Fruit fly (Drosophila melanogaster) whole organism, embryonic: ENCODE measurements around the gene ftz-f1.
A peak's percentile ranks its signal among the peaks of the same experiment; 100 is the strongest.

Experiments used
- B-H2 ChIP-seq: fragments of 200-800 bp; sonication (Bioruptor generic); optimal IDR thresholded peaks from 2 replicates; lab custom pipeline; 2018; ENCODE audit warnings: missing biosample characterization, mild to moderate bottlenecking, missing genetic modification characterization
- CG10267 ChIP-seq: fragments of 200-800 bp; sonication (Bioruptor generic); optimal IDR thresholded peaks from 2 replicates; lab custom pipeline; 2018; ENCODE audit warnings: missing biosample characterization, mild to moderate bottlenecking, missing genetic modification characterization, moderate library complexity
- CG14014 ChIP-seq: fragments of 200-800 bp; sonication (Bioruptor generic); IDR thresholded peaks from 2 replicates; pipeline ENCODE4 v1.3.6; 2022; ENCODE audit warnings: missing biosample characterization, missing genetic modification characterization
- CG15601 ChIP-seq: fragments of 200-800 bp; sonication (Bioruptor generic); optimal IDR thresholded peaks from 3 replicates; lab custom pipeline; 2019; ENCODE audit warnings: missing biosample characterization, mild to moderate bottlenecking, missing genetic modification characterization, moderate library complexity
- CG15696 ChIP-seq: fragments of 200-800 bp; sonication (Bioruptor generic); optimal IDR thresholded peaks from 2 replicates; lab custom pipeline; 2019; ENCODE audit warnings: missing biosample characterization, mild to moderate bottlenecking, missing genetic modification characterization, moderate library complexity
- CG3065 ChIP-seq: fragments of 200-800 bp; sonication (Bioruptor generic); optimal IDR thresholded peaks from 2 replicates; lab custom pipeline; 2016; ENCODE audit warnings: missing biosample characterization, missing genetic modification characterization
- CG31441 ChIP-seq: fragments of 200-800 bp; sonication (Bioruptor generic); IDR thresholded peaks from 2 replicates; pipeline ENCODE4 v1.3.6; 2022; ENCODE audit warnings: missing biosample characterization, missing genetic modification characterization
- CG32767 ChIP-seq: fragments of 200-800 bp; sonication (Bioruptor generic); IDR thresholded peaks from 2 replicates; pipeline ENCODE4 v1.3.6; 2022; ENCODE audit warnings: missing biosample characterization, missing genetic modification characterization
- CG34422 ChIP-seq: fragments of 200-800 bp; sonication (Bioruptor generic); IDR thresholded peaks from 3 replicates; pipeline ENCODE4 v1.3.6; 2022; ENCODE audit warnings: missing biosample characterization, missing genetic modification characterization
- CG4707 ChIP-seq: fragments of 200-800 bp; sonication (Bioruptor generic); optimal IDR thresholded peaks from 2 replicates; lab custom pipeline; 2018; ENCODE audit warnings: missing biosample characterization, mild to moderate bottlenecking, missing genetic modification characterization, moderate library complexity
- CG7357 ChIP-seq: fragments of 200-800 bp; sonication (Bioruptor generic); IDR thresholded peaks from 3 replicates; pipeline ENCODE4 v1.3.6; 2022; ENCODE audit warnings: missing biosample characterization, missing genetic modification characterization
- CG8359 ChIP-seq: fragments of 200-800 bp; sonication (Bioruptor generic); optimal IDR thresholded peaks from 2 replicates; lab custom pipeline; 2017; ENCODE audit warnings: missing biosample characterization, mild to moderate bottlenecking, missing genetic modification characterization, borderline replicate concordance
- CG8765 ChIP-seq: fragments of 200-800 bp; sonication (Bioruptor generic); IDR thresholded peaks from 2 replicates; pipeline ENCODE4 v1.3.6; 2022; ENCODE audit warnings: missing biosample characterization, missing genetic modification characterization
- CG8944 ChIP-seq: fragments of 200-800 bp; sonication (Bioruptor generic); optimal IDR thresholded peaks from 3 replicates; lab custom pipeline; 2016; ENCODE audit warnings: missing biosample characterization, missing genetic modification characterization
- CG9876 ChIP-seq: fragments of 200-800 bp; sonication (Bioruptor generic); optimal IDR thresholded peaks from 2 replicates; lab custom pipeline; 2016; ENCODE audit warnings: missing biosample characterization, missing genetic modification characterization
- D19A ChIP-seq: fragments of 200-800 bp; optimal IDR thresholded peaks from 3 replicates; lab custom pipeline; 2019; ENCODE audit warnings: missing biosample characterization, mild to moderate bottlenecking, missing genetic modification characterization, moderate library complexity
- Dbx ChIP-seq: fragments of 200-800 bp; sonication (Bioruptor generic); IDR thresholded peaks from 3 replicates; pipeline ENCODE4 v1.3.6; 2022; ENCODE audit warnings: missing biosample characterization, missing genetic modification characterization
- Dref ChIP-seq: fragments of 200-800 bp; sonication (Bioruptor generic); IDR thresholded peaks from 2 replicates; pipeline ENCODE4 v1.3.6; 2022; ENCODE audit warnings: missing biosample characterization, missing genetic modification characterization
- E2f2 ChIP-seq: fragments of 200-800 bp; sonication (Bioruptor generic); IDR thresholded peaks from 2 replicates; pipeline ENCODE4 v1.3.6; 2022; ENCODE audit warnings: missing biosample characterization, missing genetic modification characterization
- Ets65A ChIP-seq: fragments of 200-800 bp; sonication (Bioruptor generic); peaks from one replicate; lab custom pipeline; 2016; ENCODE audit warnings: missing biosample characterization, missing genetic modification characterization
- Fer1 ChIP-seq: fragments of 200-800 bp; sonication (Bioruptor generic); optimal IDR thresholded peaks from 2 replicates; lab custom pipeline; 2017; ENCODE audit warnings: missing biosample characterization, mild to moderate bottlenecking, missing genetic modification characterization
- MBD-R2 ChIP-seq: fragments of 200-800 bp; sonication (Bioruptor generic); IDR thresholded peaks from 2 replicates; pipeline ENCODE4 v1.3.6; 2022; ENCODE audit warnings: missing biosample characterization, missing genetic modification characterization
- MTF-1 ChIP-seq: fragments of 200-800 bp; sonication (Bioruptor generic); optimal IDR thresholded peaks from 2 replicates; lab custom pipeline; 2018; ENCODE audit warnings: missing biosample characterization, mild to moderate bottlenecking, missing genetic modification characterization, borderline replicate concordance
- Mes4 ChIP-seq: fragments of 200-800 bp; sonication (Bioruptor generic); optimal IDR thresholded peaks from 2 replicates; lab custom pipeline; 2016; ENCODE audit warnings: missing biosample characterization, missing genetic modification characterization
- Mrtf ChIP-seq: fragments of 200-800 bp; sonication (Bioruptor generic); IDR thresholded peaks from 3 replicates; pipeline ENCODE4 v1.3.6; 2022; ENCODE audit warnings: missing biosample characterization, missing genetic modification characterization
- Nf-YA ChIP-seq: fragments of 200-800 bp; sonication (Bioruptor generic); IDR thresholded peaks from 2 replicates; pipeline ENCODE4 v1.3.6; 2022; ENCODE audit warnings: missing biosample characterization, missing genetic modification characterization
- Oli ChIP-seq: fragments of 200-800 bp; sonication (Bioruptor generic); optimal IDR thresholded peaks from 2 replicates; lab custom pipeline; 2018; ENCODE audit warnings: missing biosample characterization, mild to moderate bottlenecking, missing genetic modification characterization, moderate library complexity
- Scr ChIP-seq: fragments of 200-800 bp; sonication (Bioruptor generic); IDR thresholded peaks from 2 replicates; pipeline ENCODE4 v1.3.6; 2022; ENCODE audit warnings: missing biosample characterization, missing genetic modification characterization; ENCODE audit not compliant: partially characterized antibody
- Sry-β ChIP-seq: fragments of 200-800 bp; sonication (Bioruptor generic); optimal IDR thresholded peaks from 2 replicates; lab custom pipeline; 2018; ENCODE audit warnings: missing biosample characterization, mild to moderate bottlenecking, missing genetic modification characterization, moderate library complexity
- Sry-δ ChIP-seq: fragments of 200-800 bp; sonication (Bioruptor generic); optimal IDR thresholded peaks from 2 replicates; lab custom pipeline; 2016; ENCODE audit warnings: missing biosample characterization, missing genetic modification characterization
- Ssrp ChIP-seq: fragments of 200-800 bp; sonication (Bioruptor generic); optimal IDR thresholded peaks from 2 replicates; lab custom pipeline; 2018; ENCODE audit warnings: missing biosample characterization, mild to moderate bottlenecking, missing genetic modification characterization, moderate library complexity
- Trl ChIP-seq, 3 experiments: fragments of >200 bp in 2 of 3; fragments of 200-800 bp in 1 of 3; sonication (Bioruptor generic) in 1 of 3; optimal IDR thresholded peaks; 2 replicates in 1 of 3; 3 replicates in 2 of 3; lab custom pipeline; 2016 to 2017; ENCODE audit warnings: missing biosample characterization in 1 of 3, missing genetic modification characterization in 1 of 3
- Usf ChIP-seq: fragments of 200-800 bp; sonication (Bioruptor generic); optimal IDR thresholded peaks from 2 replicates; lab custom pipeline; 2017; ENCODE audit warnings: missing genotype, missing biosample characterization, missing genetic modification characterization
- ac ChIP-seq: fragments of 200-800 bp; sonication (Bioruptor generic); optimal IDR thresholded peaks from 3 replicates; lab custom pipeline; 2017; ENCODE audit warnings: missing biosample characterization, mild to moderate bottlenecking, missing genetic modification characterization
- al ChIP-seq: fragments of 200-800 bp; sonication (Bioruptor generic); IDR thresholded peaks from 2 replicates; pipeline ENCODE4 v1.3.6; 2022; ENCODE audit warnings: missing biosample characterization, missing genetic modification characterization
- ara ChIP-seq: fragments of 200-800 bp; sonication (Bioruptor generic); IDR thresholded peaks from 2 replicates; pipeline ENCODE4 v1.3.6; 2022; ENCODE audit warnings: missing biosample characterization, missing genetic modification characterization
- cad ChIP-seq: fragments of >200 bp; optimal IDR thresholded peaks from 2 replicates; lab custom pipeline; 2017; ENCODE audit warnings: missing biosample characterization, missing genetic modification characterization
- crc ChIP-seq: fragments of 200-800 bp; sonication (Bioruptor generic); optimal IDR thresholded peaks from 2 replicates; lab custom pipeline; 2016; ENCODE audit warnings: missing biosample characterization, missing genetic modification characterization
- dan ChIP-seq: fragments of 200-800 bp; sonication (Bioruptor generic); IDR thresholded peaks from 2 replicates; pipeline ENCODE4 v1.3.6; 2022; ENCODE audit warnings: missing biosample characterization, missing genetic modification characterization
- dmrt11E ChIP-seq: fragments of 200-800 bp; sonication (Bioruptor generic); optimal IDR thresholded peaks from 3 replicates; lab custom pipeline; 2018; ENCODE audit warnings: missing biosample characterization, mild to moderate bottlenecking, missing genetic modification characterization, moderate library complexity
- h ChIP-seq: fragments of >200 bp; optimal IDR thresholded peaks from 2 replicates; lab custom pipeline; 2017
- kni ChIP-seq: fragments of 200-800 bp; sonication (Bioruptor generic); optimal IDR thresholded peaks from 3 replicates; lab custom pipeline; 2017; ENCODE audit warnings: mild to moderate bottlenecking, missing biosample characterization, missing genetic modification reagents, missing genetic modification characterization
- mld ChIP-seq: fragments of 200-800 bp; sonication (Bioruptor generic); IDR thresholded peaks from 3 replicates; pipeline ENCODE4 v1.3.6; 2022; ENCODE audit warnings: missing biosample characterization, missing genetic modification characterization; ENCODE audit not compliant: partially characterized antibody
- nerfin-1 ChIP-seq: fragments of 200-800 bp; sonication (Bioruptor generic); optimal IDR thresholded peaks from 3 replicates; lab custom pipeline; 2019; ENCODE audit warnings: missing biosample characterization, mild to moderate bottlenecking, missing genetic modification characterization, moderate library complexity
- pho ChIP-seq: fragments of 200-800 bp; sonication (Bioruptor generic); optimal IDR thresholded peaks from 2 replicates; lab custom pipeline; 2016; ENCODE audit warnings: missing biosample characterization, missing genetic modification characterization
- sug ChIP-seq: fragments of 200-800 bp; optimal IDR thresholded peaks from 2 replicates; lab custom pipeline; 2019; ENCODE audit warnings: missing biosample characterization, mild to moderate bottlenecking, missing genetic modification characterization, moderate library complexity
- tin ChIP-seq: fragments of 200-800 bp; sonication (Bioruptor generic); optimal IDR thresholded peaks from 3 replicates; lab custom pipeline; 2016; ENCODE audit warnings: missing biosample characterization, missing genetic modification characterization
- trh ChIP-seq: fragments of 200-800 bp; sonication (Bioruptor generic); optimal IDR thresholded peaks from 2 replicates; lab custom pipeline; 2016; ENCODE audit warnings: missing biosample characterization, missing genetic modification characterization
- tx ChIP-seq: fragments of 200-800 bp; sonication (Bioruptor generic); optimal IDR thresholded peaks from 2 replicates; lab custom pipeline; 2016; ENCODE audit warnings: missing biosample characterization, missing genetic modification characterization

ftz-f1 gene

DNA sequence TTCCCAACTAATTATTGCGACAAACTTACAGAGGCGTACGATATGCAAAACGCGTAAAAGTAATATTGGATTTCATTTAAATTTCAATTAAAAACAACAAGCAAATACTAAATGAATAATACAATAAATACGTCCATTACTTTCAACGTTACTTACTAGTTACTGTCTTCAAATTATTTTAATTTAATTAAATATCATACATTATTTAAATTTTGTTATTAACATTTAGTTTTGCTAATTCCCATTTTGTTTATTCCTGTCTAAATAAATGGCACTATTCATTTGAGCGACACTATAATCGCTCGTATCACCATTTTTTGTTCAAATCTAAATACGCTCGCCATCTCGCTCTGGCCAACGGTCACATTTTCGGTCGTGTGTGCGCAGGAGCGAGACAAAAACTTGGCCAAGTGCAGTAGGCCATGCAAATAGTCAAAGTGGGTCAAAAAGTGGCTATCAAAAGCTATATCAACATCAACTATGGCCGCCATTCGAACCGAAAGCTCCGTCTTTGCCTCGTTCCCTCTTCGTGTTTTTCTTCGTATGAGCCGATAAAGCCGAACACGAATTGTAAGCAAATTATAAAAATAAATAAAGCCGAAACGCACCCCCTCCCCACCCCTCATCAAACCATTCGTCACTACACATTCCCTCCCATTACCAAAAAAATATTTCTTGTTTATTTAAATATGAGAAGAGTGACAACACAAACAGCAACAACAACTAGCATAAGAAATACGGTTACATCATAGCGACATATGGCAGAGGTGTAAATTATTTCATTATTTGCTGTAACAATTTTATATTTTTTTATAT lies 11.7 kb downstream of the ftz-f1 start (continued):
- no peak for TF ChIP-seq CG9876 (GFP tag; lab: Kevin White, UChicago)
- TF ChIP-seq sug (tag; lab: Kevin White, UChicago) = peak; percentile 89
- peak; percentile 43 for TF ChIP-seq CG15601 (tag; lab: Kevin White, UChicago)
- TF ChIP-seq CG14014 (GFP tag; lab: Robert Waterston, UW) = no peak
- TF ChIP-seq Sry-δ = no peak
- TF ChIP-seq D19A (tag; lab: Kevin White, UChicago) = no peak
- TF ChIP-seq Trl (optimal IDR thresholded peaks at IDR 0.05; lab: Kevin White, UChicago) = no peak
- TF ChIP-seq Trl (GFP tag; optimal IDR thresholded peaks at IDR 0.05; lab: Kevin White, UChicago) = peak; percentile 41
- TF ChIP-seq ac (GFP tag; lab: Kevin White, UChicago) = no peak
- TF ChIP-seq CG4707 (GFP tag; lab: Kevin White, UChicago) = peak; percentile 27
- no peak for TF ChIP-seq dmrt11E (tag; lab: Kevin White, UChicago)
- TF ChIP-seq pho (GFP tag; lab: Kevin White, UChicago) = peak; percentile 47
- 0 out of 3 replicates have a peak, but pooled peaks have one; percentile 5 for TF ChIP-seq Mrtf (GFP tag; lab: Robert Waterston, UW)
- TF ChIP-seq CG31441 (GFP tag; lab: Robert Waterston, UW) = peak; percentile 55
- no peak for TF ChIP-seq trh (GFP tag; lab: Kevin White, UChicago)
- TF ChIP-seq Mes4 (GFP tag; lab: Kevin White, UChicago) = peak; percentile 32
- TF ChIP-seq Scr (GFP tag; lab: Robert Waterston, UW) = no peak
- TF ChIP-seq MTF-1 (GFP tag; lab: Kevin White, UChicago) = peak; percentile 54
- TF ChIP-seq MBD-R2 = peak; percentile 40; the same call in 1 of the 2 replicates
- peak; percentile 56; the same call in 1 of the 2 replicates for TF ChIP-seq ara
- peak; percentile 6 for TF ChIP-seq CG15696 (tag; lab: Kevin White, UChicago)
- peak; percentile 87 for TF ChIP-seq Fer1
- no peak for TF ChIP-seq CG3065 (GFP tag; lab: Kevin White, UChicago)
- TF ChIP-seq CG10267 = no peak
- TF ChIP-seq Ets65A (GFP tag; lab: Kevin White, UChicago) = no peak
- no peak for TF ChIP-seq Usf (GFP tag; lab: Kevin White, UChicago)
- TF ChIP-seq h (lab: Kevin White, UChicago) = no peak
- no peak for TF ChIP-seq nerfin-1 (tag; lab: Kevin White, UChicago)
- no peak for TF ChIP-seq tx (GFP tag; lab: Kevin White, UChicago)
- TF ChIP-seq CG8944 (GFP tag; lab: Kevin White, UChicago) = no peak
- no peak for TF ChIP-seq CG7357 (GFP tag; lab: Robert Waterston, UW)
- peak; percentile 65 for TF ChIP-seq Oli (tag; lab: Kevin White, UChicago)
- TF ChIP-seq kni (GFP tag; lab: Kevin White, UChicago) = peak; percentile 82
- no peak for TF ChIP-seq mld (GFP tag; lab: Robert Waterston, UW)
- TF ChIP-seq al = no peak
- TF ChIP-seq Ssrp = no peak
- TF ChIP-seq CG8765 (GFP tag; lab: Robert Waterston, UW) = no peak
- TF ChIP-seq Sry-β (GFP tag; lab: Kevin White, UChicago) = no peak
- no peak for TF ChIP-seq Dref (GFP tag; lab: Robert Waterston, UW)
- TF ChIP-seq CG34422 (GFP tag; lab: Robert Waterston, UW) = peak; percentile 51; the same call in 1 of the 3 replicates
- peak; percentile 67 for TF ChIP-seq B-H2
- TF ChIP-seq tin = no peak
- TF ChIP-seq Dbx = peak; percentile 60; the same call in 2 of the 3 replicates
- TF ChIP-seq dan = no peak
- TF ChIP-seq Nf-YA (GFP tag; lab: Robert Waterston, UW) = peak; percentile 60
- TF ChIP-seq CG8359 = no peak
- TF ChIP-seq E2f2 (GFP tag; lab: Robert Waterston, UW) = 0 out of 2 replicates have a peak, but pooled peaks have one; percentile 27
- TF ChIP-seq cad (GFP tag; lab: Kevin White, UChicago) = no peak
- TF ChIP-seq crc (GFP tag; lab: Kevin White, UChicago) = no peak
- peak; percentile 26; the same call in 1 of the 2 replicates for TF ChIP-seq CG32767 (GFP tag; lab: Robert Waterston, UW)
